Worm (Caenorhabditis elegans) whole organism, L4 larva: Measurements from ENCODE around the gene apx-1.

Experiments
- ceh-82 ChIP-seq: sonication (generic microtip); optimal IDR thresholded peaks from 2 replicates; lab custom pipeline; 2017; ENCODE audit warnings: missing biosample characterization, missing genetic modification characterization
- ces-1 ChIP-seq: fragments of 150-350 bp; sonication (generic microtip); optimal IDR thresholded peaks from 4 replicates; lab custom pipeline; 2014; ENCODE audit warnings: missing biosample characterization, missing genetic modification reagents, missing genetic modification characterization
- nhr-11 ChIP-seq: fragments of 150-350 bp; optimal IDR thresholded peaks from 2 replicates; lab custom pipeline; 2014; ENCODE audit warnings: missing biosample characterization, missing genetic modification characterization
- unc-62 ChIP-seq, 3 experiments: fragments of 150-350 bp in 1 of 3; sonication (generic microtip); optimal IDR thresholded peaks in 2 of 3; peaks in 1 of 3; 1 replicate in 1 of 3; 2 replicates in 2 of 3; lab custom pipeline; 2014 to 2017; ENCODE audit warnings: missing biosample characterization in 3 of 3, missing genetic modification characterization in 3 of 3, missing genetic modification reagents in 3 of 3, missing genotype in 1 of 3
- ztf-11 ChIP-seq: fragments of 150-350 bp; optimal IDR thresholded peaks from 2 replicates; lab custom pipeline; 2014; ENCODE audit warnings: missing biosample characterization, missing genetic modification characterization

DNA sequence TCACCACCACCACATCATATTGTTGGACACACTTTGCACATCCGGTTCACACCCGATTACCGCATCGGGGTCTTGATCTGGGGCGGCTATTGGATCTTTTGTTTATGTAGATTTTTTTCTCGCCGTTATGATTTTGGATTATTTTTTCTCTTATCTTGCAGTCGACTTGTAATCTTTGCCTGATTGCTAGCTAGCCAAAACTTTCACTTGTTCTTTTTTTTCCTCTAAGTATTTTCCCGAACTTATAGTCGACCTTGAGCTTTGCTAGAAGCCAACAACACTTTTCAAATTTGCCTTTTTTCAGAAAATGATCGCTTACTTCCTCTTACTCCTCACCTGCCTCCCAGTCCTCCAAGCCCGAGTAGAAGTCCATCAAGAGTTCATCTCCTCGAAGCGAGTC, 22.0 kb upstream of the apx-1 start, which contains the start of gene lag-2:
- TF ChIP-seq ceh-82 (tag; lab: Kevin White, UChicago) (no peak), ces-1 (GFP tag; lab: Kevin White, UChicago) (no peak), ztf-11 (no peak), unc-62 (GFP tag; optimal IDR thresholded peaks at IDR 0.05 in 1 of 2; lab: Kevin White, UChicago) (peak in 1 of 2 experiments; percentile 83), unc-62 (tag; optimal IDR thresholded peaks at IDR 0.05; lab: Kevin White, UChicago) (no peak), nhr-11 (tag; lab: Kevin White, UChicago) (no peak)
